Fruit fly (Drosophila melanogaster) whole organism: ENCODE results near the gene armi.

Experiments
- CG8478 ChIP-seq: fragments of >200 bp; optimal IDR thresholded peaks from 2 replicates; lab custom pipeline; 2018; ENCODE audit warnings: inconsistent platforms
- Dll ChIP-seq: fragments of >200 bp; optimal IDR thresholded peaks from 2 replicates; lab custom pipeline; 2017

dm6 chr3L:3420674-3421073 lies 40.4 kb upstream of the armi start:
- TF ChIP-seq Dll (no peak), CG8478 (no peak)
